Worm (Caenorhabditis elegans) whole organism, young adult: ENCODE data around the gene F35H10.5.

ENCODE experiments used
- B0035.1 ChIP-seq: sonication (generic microtip); optimal IDR thresholded peaks from 2 replicates; lab custom pipeline; 2016; ENCODE audit warnings: missing genetic modification characterization, mild to moderate bottlenecking, missing compliant biosample characterization, missing genotype, missing genetic modification reagents
- B0261.1 ChIP-seq: sonication (generic microtip); optimal IDR thresholded peaks from 2 replicates; lab custom pipeline; 2016; ENCODE audit warnings: mild to moderate bottlenecking, missing genetic modification characterization, moderate library complexity, missing compliant biosample characterization
- F10E7.11 ChIP-seq: sonication (generic microtip); optimal IDR thresholded peaks from 2 replicates; lab custom pipeline; 2017; ENCODE audit warnings: mild to moderate bottlenecking, missing genetic modification characterization, moderate library complexity, missing compliant biosample characterization
- athp-1 ChIP-seq: sonication (generic microtip); optimal IDR thresholded peaks from 2 replicates; lab custom pipeline; 2017; ENCODE audit warnings: mild to moderate bottlenecking, missing genetic modification characterization, missing compliant biosample characterization
- dpl-1 ChIP-seq: fragments of 150-350 bp; optimal IDR thresholded peaks from 2 replicates; lab custom pipeline; 2014; ENCODE audit warnings: missing biosample characterization, missing genetic modification reagents, missing genetic modification characterization
- ets-4 ChIP-seq: fragments of 200-800 bp; sonication (Bioruptor generic); optimal IDR thresholded peaks from 2 replicates; lab custom pipeline; 2018; ENCODE audit warnings: mild to moderate bottlenecking, missing genetic modification characterization, missing compliant biosample characterization
- lin-35 ChIP-seq, 3 experiments: fragments of 150-350 bp in 2 of 3; sonication (generic microtip) in 1 of 3; optimal IDR thresholded peaks; 2 replicates each; lab custom pipeline; 2014 to 2018; ENCODE audit warnings: missing biosample characterization in 3 of 3, missing genetic modification characterization in 3 of 3, missing genetic modification reagents in 3 of 3
- lsl-1 ChIP-seq: fragments of 200-800 bp; sonication (Bioruptor generic); optimal IDR thresholded peaks from 2 replicates; lab custom pipeline; 2018; ENCODE audit warnings: mild to moderate bottlenecking, missing genetic modification characterization, moderate library complexity, missing compliant biosample characterization
- nhr-120 ChIP-seq: fragments of 200-800 bp; sonication (Bioruptor generic); IDR thresholded peaks from 2 replicates; pipeline ENCODE4 v1.3.6; 2022; ENCODE audit warnings: missing genetic modification characterization, missing compliant biosample characterization
- nhr-90 ChIP-seq: sonication (generic microtip); optimal IDR thresholded peaks from 2 replicates; lab custom pipeline; 2016; ENCODE audit warnings: missing genotype, mild to moderate bottlenecking, missing genetic modification characterization, missing compliant biosample characterization
- sea-2 ChIP-seq: fragments of 200-800 bp; sonication (Bioruptor generic); IDR thresholded peaks from 2 replicates; pipeline ENCODE4 v1.3.6; 2022; ENCODE audit warnings: missing genetic modification characterization, missing compliant biosample characterization
- snpc-4 ChIP-seq, 5 experiments: fragments of 150-350 bp in 1 of 5; sonication (generic microtip) in 4 of 5; optimal IDR thresholded peaks; 2 replicates each; lab custom pipeline; 2014 to 2018; ENCODE audit warnings: missing genetic modification characterization in 5 of 5, missing biosample characterization in 3 of 5, antibody characterized with exemption in 2 of 5, mild to moderate bottlenecking in 2 of 5, missing compliant biosample characterization in 2 of 5, missing genotype in 2 of 5, moderate library complexity in 2 of 5, missing genetic modification reagents in 1 of 5
- tbx-9 ChIP-seq: sonication (generic microtip); optimal IDR thresholded peaks from 2 replicates; lab custom pipeline; 2016; ENCODE audit warnings: borderline replicate concordance, missing genetic modification characterization, inconsistent platforms, missing compliant biosample characterization

DNA sequence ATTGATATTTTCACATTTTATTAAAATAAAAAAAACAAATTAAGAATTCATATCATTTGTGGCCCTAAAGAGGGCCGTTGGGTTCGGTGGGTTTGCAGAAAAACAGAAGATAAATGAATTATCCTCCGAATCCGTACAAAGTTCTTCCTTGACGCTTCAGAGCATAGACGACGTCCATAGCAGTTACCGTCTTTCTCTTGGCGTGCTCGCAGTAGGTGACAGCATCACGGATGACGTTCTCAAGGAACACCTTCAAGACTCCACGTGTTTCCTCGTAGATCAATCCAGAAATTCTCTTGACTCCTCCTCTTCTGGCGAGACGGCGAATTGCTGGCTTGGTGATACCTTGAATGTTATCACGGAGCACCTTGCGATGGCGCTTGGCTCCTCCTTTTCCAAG lies 33.0 kb downstream of the F35H10.5 start:
- no peak for TF ChIP-seq athp-1 (tag; lab: Kevin White, UChicago)
- no peak for TF ChIP-seq tbx-9
- no peak for TF ChIP-seq lsl-1
- TF ChIP-seq snpc-4 (GFP tag; optimal IDR thresholded peaks at IDR 0.05; lab: Kevin White, UChicago) = no peak
- no peak for TF ChIP-seq snpc-4 (tag; optimal IDR thresholded peaks at IDR 0.05; lab: Kevin White, UChicago)
- no peak for TF ChIP-seq nhr-120 (GFP tag; lab: Robert Waterston, UW)
- no peak for TF ChIP-seq sea-2
- TF ChIP-seq lin-35 (GFP tag; optimal IDR thresholded peaks at IDR 0.05; lab: Kevin White, UChicago) = no peak
- TF ChIP-seq ets-4 (GFP tag; lab: Kevin White, UChicago) = no peak
- TF ChIP-seq B0035.1 (tag; lab: Kevin White, UChicago) = no peak
- TF ChIP-seq dpl-1 (GFP tag; lab: Kevin White, UChicago) = no peak
- TF ChIP-seq B0261.1 (tag; lab: Kevin White, UChicago) = no peak
- TF ChIP-seq nhr-90 = no peak
- no peak for TF ChIP-seq F10E7.11 (tag; lab: Kevin White, UChicago)
